Worm (Caenorhabditis elegans) whole organism, young adult: Measurements from ENCODE around the gene Y53F4B.36.

Source experiments
- B0336.3 ChIP-seq: fragments of 200-800 bp; sonication (Bioruptor generic); IDR thresholded peaks from 2 replicates; pipeline ENCODE4 v1.3.6; 2022; ENCODE audit warnings: missing genetic modification characterization, missing compliant biosample characterization
- C17E4.6 ChIP-seq: fragments of 200-800 bp; sonication (Bioruptor generic); IDR thresholded peaks from 2 replicates; pipeline ENCODE4 v1.3.6; 2022; ENCODE audit warnings: missing genetic modification reagents, missing genetic modification characterization, missing compliant biosample characterization
- D2030.7 ChIP-seq: fragments of 200-800 bp; sonication (Bioruptor generic); IDR thresholded peaks from 2 replicates; pipeline ENCODE4 v1.3.6; 2022; ENCODE audit warnings: missing genetic modification reagents, missing genetic modification characterization, missing compliant biosample characterization
- F10E7.11 ChIP-seq: sonication (generic microtip); optimal IDR thresholded peaks from 2 replicates; lab custom pipeline; 2017; ENCODE audit warnings: mild to moderate bottlenecking, missing genetic modification characterization, moderate library complexity, missing compliant biosample characterization
- F23B12.7 ChIP-seq: sonication (generic microtip); optimal IDR thresholded peaks from 2 replicates; lab custom pipeline; 2017; ENCODE audit warnings: missing genetic modification characterization, mild to moderate bottlenecking, missing compliant biosample characterization, antibody characterized with exemption, moderate library complexity; ENCODE audit not compliant: insufficient read depth
- F39B2.1 ChIP-seq: fragments of 200-800 bp; sonication (Bioruptor generic); IDR thresholded peaks from 2 replicates; pipeline ENCODE4 v1.3.6; 2022; ENCODE audit warnings: missing genetic modification reagents, missing genetic modification characterization, missing compliant biosample characterization
- F52B5.7 ChIP-seq: sonication (generic microtip); optimal IDR thresholded peaks from 2 replicates; lab custom pipeline; 2016; ENCODE audit warnings: mild to moderate bottlenecking, missing genetic modification characterization, missing compliant biosample characterization
- F57A8.1 ChIP-seq: fragments of 200-800 bp; sonication (Bioruptor generic); optimal IDR thresholded peaks from 2 replicates; lab custom pipeline; 2018; ENCODE audit warnings: mild to moderate bottlenecking, missing genetic modification characterization, moderate library complexity, missing compliant biosample characterization
- K12H6.12 ChIP-seq: fragments of 200-800 bp; sonication (Bioruptor generic); optimal IDR thresholded peaks from 2 replicates; lab custom pipeline; 2018; ENCODE audit warnings: mild to moderate bottlenecking, missing genetic modification characterization, missing compliant biosample characterization
- T26A5.8 ChIP-seq: sonication (generic microtip); optimal IDR thresholded peaks from 2 replicates; lab custom pipeline; 2016; ENCODE audit warnings: missing genetic modification characterization, missing compliant biosample characterization
- Y79H2A.3 ChIP-seq: fragments of 200-800 bp; sonication (Bioruptor generic); conservative IDR thresholded peaks from 2 replicates; pipeline ENCODE4 v1.3.6; 2022; ENCODE audit warnings: missing genetic modification reagents, missing genetic modification characterization, missing compliant biosample characterization
- Y95B8A.8 ChIP-seq: fragments of 200-800 bp; sonication (Bioruptor generic); IDR thresholded peaks from 2 replicates; pipeline ENCODE4 v1.3.6; 2022; ENCODE audit warnings: missing genetic modification reagents, missing genetic modification characterization, missing compliant biosample characterization
- ZK185.1 ChIP-seq: sonication (generic microtip); optimal IDR thresholded peaks from 2 replicates; lab custom pipeline; 2016; ENCODE audit warnings: mild to moderate bottlenecking, missing genetic modification characterization, missing compliant biosample characterization; ENCODE audit not compliant: poor library complexity, severe bottlenecking
- atf-7 ChIP-seq: sonication (generic microtip); optimal IDR thresholded peaks from 2 replicates; lab custom pipeline; 2017; ENCODE audit warnings: mild to moderate bottlenecking, missing genetic modification characterization, missing compliant biosample characterization
- attf-3 ChIP-seq: fragments of 200-800 bp; sonication (Bioruptor generic); conservative IDR thresholded peaks from 2 replicates; pipeline ENCODE4 v1.3.6; 2022; ENCODE audit warnings: missing genetic modification reagents, missing genetic modification characterization, missing compliant biosample characterization
- bed-2 ChIP-seq: fragments of 200-800 bp; sonication (Bioruptor generic); IDR thresholded peaks from 2 replicates; pipeline ENCODE4 v1.3.6; 2022; ENCODE audit warnings: missing genetic modification reagents, missing genetic modification characterization, missing compliant biosample characterization
- chd-7 ChIP-seq: sonication (generic microtip); optimal IDR thresholded peaks from 2 replicates; lab custom pipeline; 2016; ENCODE audit warnings: mild to moderate bottlenecking, missing genetic modification characterization, moderate library complexity, missing compliant biosample characterization
- die-1 ChIP-seq: sonication (generic microtip); optimal IDR thresholded peaks from 2 replicates; lab custom pipeline; 2016; ENCODE audit warnings: missing genotype, mild to moderate bottlenecking, missing genetic modification characterization, missing compliant biosample characterization
- dpff-1 ChIP-seq: sonication (generic microtip); optimal IDR thresholded peaks from 2 replicates; lab custom pipeline; 2017; ENCODE audit warnings: mild to moderate bottlenecking, missing genetic modification characterization, missing compliant biosample characterization
- dpl-1 ChIP-seq: fragments of 150-350 bp; optimal IDR thresholded peaks from 2 replicates; lab custom pipeline; 2014; ENCODE audit warnings: missing biosample characterization, missing genetic modification reagents, missing genetic modification characterization
- ekl-4 ChIP-seq: fragments of 200-800 bp; sonication (Bioruptor generic); IDR thresholded peaks from 2 replicates; pipeline ENCODE4 v1.3.6; 2022; ENCODE audit warnings: missing genetic modification reagents, missing genetic modification characterization, missing compliant biosample characterization
- hmg-1.2 ChIP-seq: fragments of 200-800 bp; sonication (Bioruptor generic); IDR thresholded peaks from 2 replicates; pipeline ENCODE4 v1.3.6; 2022; ENCODE audit warnings: missing genetic modification reagents, missing genetic modification characterization, missing compliant biosample characterization
- hsf-1 ChIP-seq: fragments of 200-800 bp; sonication (Bioruptor generic); IDR thresholded peaks from 2 replicates; pipeline ENCODE4 v1.3.6; 2022; ENCODE audit warnings: missing genetic modification reagents, missing genetic modification characterization, missing compliant biosample characterization
- let-526 ChIP-seq: fragments of 200-800 bp; sonication (Bioruptor generic); IDR thresholded peaks from 2 replicates; pipeline ENCODE4 v1.3.6; 2022; ENCODE audit warnings: missing genetic modification reagents, missing genetic modification characterization, missing compliant biosample characterization
- let-607 ChIP-seq, 2 experiments: fragments of 200-800 bp in 1 of 2; sonication (Bioruptor generic) in 1 of 2; sonication (generic microtip) in 1 of 2; optimal IDR thresholded peaks; 2 replicates each; lab custom pipeline; 2016 to 2018; ENCODE audit warnings: mild to moderate bottlenecking in 2 of 2, missing compliant biosample characterization in 2 of 2, missing genetic modification characterization in 2 of 2, moderate library complexity in 2 of 2, missing genotype in 1 of 2
- lin-26 ChIP-seq: fragments of 200-800 bp; sonication (Bioruptor generic); IDR thresholded peaks from 2 replicates; pipeline ENCODE4 v1.3.6; 2022; ENCODE audit warnings: missing genetic modification reagents, missing genetic modification characterization, missing compliant biosample characterization
- lin-35 ChIP-seq, 3 experiments: fragments of 150-350 bp in 2 of 3; sonication (generic microtip) in 1 of 3; optimal IDR thresholded peaks; 2 replicates each; lab custom pipeline; 2014 to 2018; ENCODE audit warnings: missing biosample characterization in 3 of 3, missing genetic modification characterization in 3 of 3, missing genetic modification reagents in 3 of 3
- lin-54 ChIP-seq: fragments of 200-800 bp; sonication (Bioruptor generic); optimal IDR thresholded peaks from 2 replicates; lab custom pipeline; 2018; ENCODE audit warnings: mild to moderate bottlenecking, missing genetic modification characterization, missing compliant biosample characterization
- lir-1 ChIP-seq: fragments of 200-800 bp; sonication (Bioruptor generic); conservative IDR thresholded peaks from 2 replicates; pipeline ENCODE4 v1.3.6; 2022; ENCODE audit warnings: missing genetic modification reagents, missing genetic modification characterization, missing compliant biosample characterization
- lsy-27 ChIP-seq: sonication (generic microtip); optimal IDR thresholded peaks from 2 replicates; lab custom pipeline; 2017; ENCODE audit warnings: missing genetic modification characterization, mild to moderate bottlenecking, missing compliant biosample characterization, antibody characterized with exemption, missing genotype, borderline replicate concordance; ENCODE audit not compliant: insufficient read depth
- madf-6 ChIP-seq: fragments of 200-800 bp; sonication (Bioruptor generic); IDR thresholded peaks from 2 replicates; pipeline ENCODE4 v1.3.6; 2022; ENCODE audit warnings: missing genetic modification reagents, missing genetic modification characterization, missing compliant biosample characterization
- madf-8 ChIP-seq: fragments of 200-800 bp; sonication (Bioruptor generic); conservative IDR thresholded peaks from 2 replicates; pipeline ENCODE4 v1.3.6; 2022; ENCODE audit warnings: missing genetic modification reagents, missing genetic modification characterization, missing compliant biosample characterization
- mcd-1 ChIP-seq: fragments of 200-800 bp; sonication (Bioruptor generic); IDR thresholded peaks from 2 replicates; pipeline ENCODE4 v1.3.6; 2022; ENCODE audit warnings: missing genetic modification reagents, missing genetic modification characterization, missing compliant biosample characterization
- mes-4 ChIP-seq: sonication (generic microtip); optimal IDR thresholded peaks from 2 replicates; lab custom pipeline; 2016; ENCODE audit warnings: missing genotype, missing genetic modification characterization, missing compliant biosample characterization
- nhr-120 ChIP-seq: fragments of 200-800 bp; sonication (Bioruptor generic); IDR thresholded peaks from 2 replicates; pipeline ENCODE4 v1.3.6; 2022; ENCODE audit warnings: missing genetic modification characterization, missing compliant biosample characterization
- nhr-80 ChIP-seq: sonication (generic microtip); optimal IDR thresholded peaks from 2 replicates; lab custom pipeline; 2016; ENCODE audit warnings: missing genetic modification characterization, missing compliant biosample characterization
- pbrm-1 ChIP-seq: fragments of 200-800 bp; sonication (Bioruptor generic); IDR thresholded peaks from 2 replicates; pipeline ENCODE4 v1.3.6; 2022; ENCODE audit warnings: missing genetic modification reagents, missing genetic modification characterization, missing compliant biosample characterization
- rcor-1 ChIP-seq: fragments of 200-800 bp; sonication (Bioruptor generic); IDR thresholded peaks from 2 replicates; pipeline ENCODE4 v1.3.6; 2022; ENCODE audit warnings: missing genetic modification reagents, missing genetic modification characterization, missing compliant biosample characterization
- rpc-1 ChIP-seq, 2 experiments: fragments of 150-350 bp in 1 of 2; sonication (generic microtip) in 1 of 2; optimal IDR thresholded peaks; 2 replicates each; lab custom pipeline; 2014 to 2018; ENCODE audit warnings: missing biosample characterization in 1 of 2, missing genetic modification characterization in 1 of 2, missing genetic modification reagents in 1 of 2, missing genotype in 1 of 2
- sdz-38 ChIP-seq: sonication (generic microtip); optimal IDR thresholded peaks from 2 replicates; lab custom pipeline; 2016; ENCODE audit warnings: missing genotype, missing genetic modification characterization, missing compliant biosample characterization
- tbp1 ChIP-seq: fragments of 200-800 bp; sonication (Bioruptor generic); optimal IDR thresholded peaks from 2 replicates; lab custom pipeline; 2018; ENCODE audit warnings: mild to moderate bottlenecking, missing genetic modification characterization, missing compliant biosample characterization
- unc-62 ChIP-seq: fragments of 150-350 bp; optimal IDR thresholded peaks from 2 replicates; lab custom pipeline; 2014; ENCODE audit warnings: missing biosample characterization, missing genetic modification reagents, missing genetic modification characterization
- ztf-26 ChIP-seq: sonication (generic microtip); optimal IDR thresholded peaks from 2 replicates; lab custom pipeline; 2017; ENCODE audit warnings: missing genetic modification characterization, missing compliant biosample characterization
- ztf-28 ChIP-seq: fragments of 200-800 bp; sonication (Bioruptor generic); IDR thresholded peaks from 2 replicates; pipeline ENCODE4 v1.3.6; 2022; ENCODE audit warnings: missing genetic modification reagents, missing genetic modification characterization, missing compliant biosample characterization
- ztf-6 ChIP-seq: fragments of 200-800 bp; sonication (Bioruptor generic); IDR thresholded peaks from 2 replicates; pipeline ENCODE4 v1.3.6; 2022; ENCODE audit warnings: missing genetic modification reagents, missing genetic modification characterization, missing compliant biosample characterization

The Y53F4B.36 gene

DNA sequence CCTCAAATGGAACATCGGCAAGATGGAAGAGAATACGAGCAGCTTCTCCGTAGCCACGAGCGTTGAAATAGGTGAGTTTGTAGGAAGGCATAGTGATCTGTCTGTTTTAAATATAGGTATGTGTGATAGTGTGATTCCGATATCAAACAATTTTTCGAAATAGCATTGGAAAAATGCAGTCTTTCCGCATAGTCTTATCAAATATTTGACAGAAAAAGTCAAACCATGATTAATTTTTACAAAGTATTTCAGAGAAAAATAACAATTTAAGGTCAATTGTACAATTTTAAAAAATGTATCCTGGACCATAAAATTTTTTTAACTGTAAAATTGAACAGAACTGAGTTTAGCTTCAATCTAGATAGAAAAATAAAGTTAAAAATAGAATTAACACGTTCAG, 11.3 kb upstream of the Y53F4B.36 start, which contains the start of gene gst-26:
gst-26 (minus strand) TSS at position 101 of the 400 bp plus-strand sequence.
- TF ChIP-seq nhr-80 (tag; lab: Kevin White, UChicago), result peak; percentile 39
- no peak for TF ChIP-seq tbp1

DNA sequence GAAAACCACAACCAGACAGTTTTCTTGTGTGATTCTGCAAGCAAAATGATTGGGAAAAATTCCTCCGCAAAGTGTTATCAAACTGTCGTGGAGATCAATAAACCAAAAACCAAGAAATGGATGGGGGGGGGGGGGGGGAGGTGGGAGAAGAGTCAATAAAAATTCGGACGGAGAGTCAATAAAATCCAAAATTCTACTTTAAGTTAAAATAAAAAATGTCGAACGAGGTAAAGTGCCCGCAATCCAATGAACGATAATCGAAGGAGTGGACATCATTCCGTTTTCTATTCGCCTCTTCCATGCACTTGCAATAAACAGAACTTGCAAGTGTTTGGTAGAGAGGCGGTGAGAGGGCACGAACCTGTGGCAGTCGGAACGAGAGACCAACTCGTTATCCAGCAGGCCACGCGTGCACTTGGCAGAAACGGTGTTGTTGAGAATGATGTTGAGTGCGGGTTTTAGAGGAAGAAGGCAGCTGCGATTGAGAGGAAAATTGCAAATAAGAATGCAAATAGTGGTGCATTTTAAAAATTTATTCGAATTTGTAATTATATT, 10.0 kb upstream of the Y53F4B.36 start, which contains the start of gene gst-27:
gst-27 (minus strand) TSS at position 51 of the 555 bp plus-strand sequence.
- TF ChIP-seq sdz-38 (tag; lab: Kevin White, UChicago), result no peak
- TF ChIP-seq F39B2.1, result no peak
- peak; percentile 95 for TF ChIP-seq die-1 (tag; lab: Kevin White, UChicago)
- peak; percentile 79 for TF ChIP-seq ekl-4 (GFP tag; lab: Robert Waterston, UW)
- no peak for TF ChIP-seq Y95B8A.8 (GFP tag; lab: Robert Waterston, UW)
- TF ChIP-seq C17E4.6, result peak; percentile 70
- peak; percentile 77 for TF ChIP-seq mcd-1
- peak; percentile 82 for TF ChIP-seq lin-54 (GFP tag; lab: Kevin White, UChicago)
- TF ChIP-seq B0336.3 (GFP tag; lab: Robert Waterston, UW), result peak; percentile 87
- peak; percentile 72 for TF ChIP-seq hsf-1 (GFP tag; lab: Robert Waterston, UW)
- TF ChIP-seq F23B12.7 (tag; lab: Kevin White, UChicago), result peak; percentile 97
- peak; percentile 74 for TF ChIP-seq madf-6 (GFP tag; lab: Robert Waterston, UW)
- peak; percentile 52; the same call in 1 of the 2 replicates for TF ChIP-seq lir-1 (GFP tag; lab: Robert Waterston, UW)
- peak; percentile 82 for TF ChIP-seq K12H6.12 (tag; lab: Kevin White, UChicago)
- TF ChIP-seq madf-8 (GFP tag; lab: Robert Waterston, UW), result peak; percentile 46
- peak; percentile 83 for TF ChIP-seq rcor-1
- 0 out of 2 replicates have a peak, but pooled peaks have one; percentile 70 for TF ChIP-seq ztf-28 (GFP tag; lab: Robert Waterston, UW)
- peak; percentile 22 for TF ChIP-seq T26A5.8 (tag; lab: Kevin White, UChicago)
- peak; percentile 91 for TF ChIP-seq F52B5.7 (tag; lab: Kevin White, UChicago)
- peak; percentile 89 for TF ChIP-seq mes-4 (tag; lab: Kevin White, UChicago)
- peak; percentile 60; the same call in 1 of the 2 replicates for TF ChIP-seq attf-3 (GFP tag; lab: Robert Waterston, UW)
- peak; percentile 54; the same call in 1 of the 2 replicates for TF ChIP-seq ztf-6 (GFP tag; lab: Robert Waterston, UW)
- TF ChIP-seq let-607 (tag; optimal IDR thresholded peaks at IDR 0.05; lab: Kevin White, UChicago), result peak; percentile 24 to 56
- TF ChIP-seq bed-2, result 0 out of 2 replicates have a peak, but pooled peaks have one; percentile 63
- TF ChIP-seq hmg-1.2, result peak; percentile 71
- TF ChIP-seq ZK185.1 (tag; lab: Kevin White, UChicago), result peak; percentile 95
- TF ChIP-seq lsy-27 (tag; lab: Kevin White, UChicago), result peak; percentile 41
- TF ChIP-seq atf-7, result peak; percentile 78
- peak; percentile 80; the same call in 1 of the 2 replicates for TF ChIP-seq Y79H2A.3 (GFP tag; lab: Robert Waterston, UW)
- peak; percentile 97 for TF ChIP-seq lin-26 (GFP tag; lab: Robert Waterston, UW)
- no peak for TF ChIP-seq unc-62
- peak; percentile 72; the same call in 1 of the 2 replicates for TF ChIP-seq let-526 (GFP tag; lab: Robert Waterston, UW)
- 0 out of 2 replicates have a peak, but pooled peaks have one; percentile 72 for TF ChIP-seq nhr-120 (GFP tag; lab: Robert Waterston, UW)
- TF ChIP-seq F10E7.11 (tag; lab: Kevin White, UChicago), result peak; percentile 31
- TF ChIP-seq rpc-1 (optimal IDR thresholded peaks at IDR 0.05; lab: Kevin White, UChicago), result peak; percentile 93
- peak; percentile 96 for TF ChIP-seq rpc-1 (tag; optimal IDR thresholded peaks at IDR 0.05; lab: Kevin White, UChicago)
- peak; percentile 93 for TF ChIP-seq chd-7 (tag; lab: Kevin White, UChicago)
- peak; percentile 81 for TF ChIP-seq pbrm-1
- TF ChIP-seq dpff-1 (tag; lab: Kevin White, UChicago), result peak; percentile 82
- TF ChIP-seq ztf-26 (tag; lab: Kevin White, UChicago), result peak; percentile 91
- peak; percentile 98 for TF ChIP-seq D2030.7
- no peak for TF ChIP-seq F57A8.1 (GFP tag; lab: Kevin White, UChicago)
- TF ChIP-seq lin-35 (GFP tag; optimal IDR thresholded peaks at IDR 0.05; lab: Kevin White, UChicago), result peak in 1 of 3 experiments; percentile 86
- TF ChIP-seq dpl-1 (GFP tag; lab: Kevin White, UChicago), result peak; percentile 41
